Fruit fly (Drosophila melanogaster) whole organism, pupa: ENCODE data around the gene Sdic4.

Experiments
- CG4496 ChIP-seq: fragments of 200-800 bp; sonication (Bioruptor generic); IDR thresholded peaks from 3 replicates; pipeline ENCODE4 v1.3.6; 2022; ENCODE audit warnings: missing biosample characterization, missing genetic modification characterization
- gl ChIP-seq: fragments of 200-800 bp; sonication (Bioruptor generic); optimal IDR thresholded peaks from 2 replicates; lab custom pipeline; 2018; ENCODE audit warnings: missing biosample characterization, mild to moderate bottlenecking, missing genetic modification characterization

- TF ChIP-seq CG4496 (GFP tag; lab: Robert Waterston, UW) = peak; percentile 68; the same call in 2 of the 3 replicates
- TF ChIP-seq gl (tag; lab: Kevin White, UChicago) = no peak
These were observed 11.1 kb upstream of the Sdic4 start, which contains the start of gene sw for dm6 chrX:20235794-20236513.
